Worm (Caenorhabditis elegans): ENCODE measurements around the gene ZC250.5.

ZC250.5 gene

DNA sequence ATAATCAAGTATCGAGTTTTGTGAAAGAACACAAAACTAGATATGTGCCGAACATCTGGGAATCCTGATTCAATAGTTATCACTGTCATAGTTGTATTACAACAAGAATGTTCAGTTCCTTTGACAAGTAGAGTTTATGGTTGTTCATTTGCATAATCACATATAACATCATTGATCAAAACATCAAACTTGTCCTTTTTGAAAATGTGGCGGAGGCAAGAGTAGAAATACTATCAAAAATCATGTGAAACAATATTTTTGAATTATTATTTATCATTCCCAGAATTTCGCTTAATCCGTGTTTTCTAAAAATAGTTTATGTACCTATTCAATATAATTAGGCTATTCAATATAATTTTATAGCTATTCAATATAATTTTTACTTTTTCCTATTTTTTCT is 20.2 kb upstream of the ZC250.5 start, which contains the start of gene F44E7.7:
Gene F44E7.7 (minus strand): TSS at position 101 of the 400 bp plus-strand sequence.
- no peak for TF ChIP-seq nhr-77 (tag; optimal IDR thresholded peaks at IDR 0.05)

- TF ChIP-seq fos-1 (tag; optimal IDR thresholded peaks at IDR 0.05) = peak; percentile 18
- TF ChIP-seq lsy-2 (tag; optimal IDR thresholded peaks at IDR 0.05) = peak in 1 of 2 experiments; percentile 10
- TF ChIP-seq lin-11 (tag; optimal IDR thresholded peaks at IDR 0.05) = no peak
- TF ChIP-seq sma-9 (GFP tag; optimal IDR thresholded peaks at IDR 0.05) = peak; percentile 20
- TF ChIP-seq sma-9 (tag; optimal IDR thresholded peaks at IDR 0.05) = no peak
Observed at ce11 chrV:5788650-5789049, 16.9 kb upstream of the ZC250.5 start.

- TF ChIP-seq elt-1 (tag; optimal IDR thresholded peaks at IDR 0.05) (no peak), nhr-12 (tag; optimal IDR thresholded peaks at IDR 0.05) (no peak), sma-9 (GFP tag; optimal IDR thresholded peaks at IDR 0.05) (peak; percentile 91), sma-9 (tag; optimal IDR thresholded peaks at IDR 0.05) (no peak), lin-13 (GFP tag; optimal IDR thresholded peaks at IDR 0.05) (peak; percentile 86), F13H6.1 (tag; optimal IDR thresholded peaks at IDR 0.05) (peak; percentile 85), alr-1 (tag; optimal IDR thresholded peaks at IDR 0.05) (no peak), sem-4 (tag; optimal IDR thresholded peaks at IDR 0.05) (peak; percentile 64), zag-1 (tag; optimal IDR thresholded peaks at IDR 0.05) (peak; percentile 33), Y55F3AM.14 (GFP tag; optimal IDR thresholded peaks at IDR 0.05) (peak; percentile 44), unc-39 (tag; optimal IDR thresholded peaks at IDR 0.05) (no peak), ztf-11 (tag; optimal IDR thresholded peaks at IDR 0.05) (peak; percentile 16), ceh-82 (tag; optimal IDR thresholded peaks at IDR 0.05) (peak; percentile 63), elt-3 (tag; optimal IDR thresholded peaks at IDR 0.05) (no peak), peb-1 (tag; optimal IDR thresholded peaks at IDR 0.05) (no peak), lsy-2 (tag; optimal IDR thresholded peaks at IDR 0.05) (peak; percentile 73 to 91), dmd-4 (tag; optimal IDR thresholded peaks at IDR 0.05) (no peak), nhr-25 (tag; optimal IDR thresholded peaks at IDR 0.05) (peak; percentile 70), skn-1 (tag; optimal IDR thresholded peaks at IDR 0.05) (no peak), nhr-77 (tag; optimal IDR thresholded peaks at IDR 0.05) (peak; percentile 16), mbf-1 (tag; optimal IDR thresholded peaks at IDR 0.05) (no peak), lin-11 (tag; optimal IDR thresholded peaks at IDR 0.05) (peak; percentile 57), crh-2 (tag; optimal IDR thresholded peaks at IDR 0.05) (peak; percentile 69), nhr-6 (tag; optimal IDR thresholded peaks at IDR 0.05) (peak; percentile 18), ceh-16 (tag; optimal IDR thresholded peaks at IDR 0.05) (no peak), lin-39 (tag; optimal IDR thresholded peaks at IDR 0.05) (no peak), nhr-11 (tag; optimal IDR thresholded peaks at IDR 0.05) (no peak), nhr-237 (tag; optimal IDR thresholded peaks at IDR 0.05) (no peak), aly-2 (tag; optimal IDR thresholded peaks at IDR 0.05) (no peak), snpc-4 (tag; optimal IDR thresholded peaks at IDR 0.05) (peak; percentile 30), nhr-10 (tag; optimal IDR thresholded peaks at IDR 0.05) (no peak), ztf-1 (GFP tag; conservative IDR thresholded peaks at IDR 0.05) (no peak), C34F6.9 (tag; optimal IDR thresholded peaks at IDR 0.05) (peak; percentile 87), gmeb-1 (tag; optimal IDR thresholded peaks at IDR 0.05) (peak; percentile 86), ama-1 (optimal IDR thresholded peaks at IDR 0.05) (no peak), ZK546.5 (tag; optimal IDR thresholded peaks at IDR 0.05) (no peak), blmp-1 (tag; optimal IDR thresholded peaks at IDR 0.05; ENCODE audit: insufficient read depth) (peak; percentile 7), sma-3 (GFP tag; optimal IDR thresholded peaks at IDR 0.05) (peak; percentile 90), mdl-1 (tag; optimal IDR thresholded peaks at IDR 0.05) (peak in 1 of 2 experiments; percentile 29), nhr-129 (tag; optimal IDR thresholded peaks at IDR 0.05) (peak; percentile 87), mab-5 (tag; optimal IDR thresholded peaks at IDR 0.05) (peak; percentile 83), ztf-4 (tag; optimal IDR thresholded peaks at IDR 0.05) (no peak), unc-55 (GFP tag; optimal IDR thresholded peaks at IDR 0.05) (peak; percentile 90), nhr-21 (tag; optimal IDR thresholded peaks at IDR 0.05) (peak; percentile 58), unc-62 (GFP tag; optimal IDR thresholded peaks at IDR 0.05) (no peak), nhr-23 (tag; optimal IDR thresholded peaks at IDR 0.05) (no peak), fos-1 (tag; optimal IDR thresholded peaks at IDR 0.05) (peak; percentile 66), egl-27 (tag; optimal IDR thresholded peaks at IDR 0.05) (peak; percentile 47), R02D3.7 (tag; optimal IDR thresholded peaks at IDR 0.05) (peak; percentile 7)
Observed at ce11 chrV:5790497-5791280, 14.9 kb upstream of the ZC250.5 start, which contains the start of the genes nhr-142 and F44E7.9. TSS of gene nhr-142 (minus strand) at chrV:5790553. TSS of gene F44E7.9 (plus strand) at chrV:5791230.

Data from whole organism, L2 larva.